Worm (Caenorhabditis elegans) whole organism, mixed stage, embryonic: Measurements from ENCODE around the gene F46B3.9.

Experiments
- bed-3 ChIP-seq: fragments of 200-800 bp; sonication (Bioruptor generic); optimal IDR thresholded peaks from 3 replicates; lab custom pipeline; 2018; ENCODE audit warnings: mild to moderate bottlenecking, missing genetic modification characterization, moderate library complexity, missing compliant biosample characterization
- blmp-1 ChIP-seq: fragments of 150-350 bp; optimal IDR thresholded peaks from 2 replicates; lab custom pipeline; 2014; ENCODE audit warnings: missing biosample characterization, missing genetic modification characterization
- ceh-43 ChIP-seq: fragments of 200-800 bp; sonication (Bioruptor generic); optimal IDR thresholded peaks from 2 replicates; lab custom pipeline; 2018; ENCODE audit warnings: mild to moderate bottlenecking, missing genetic modification characterization, moderate library complexity, missing compliant biosample characterization
- ceh-83 ChIP-seq: fragments of 200-800 bp; sonication (Bioruptor generic); optimal IDR thresholded peaks from 2 replicates; lab custom pipeline; 2018; ENCODE audit warnings: mild to moderate bottlenecking, missing genetic modification characterization, missing compliant biosample characterization
- cnd-1 ChIP-seq: fragments of 200-800 bp; sonication (Bioruptor generic); optimal IDR thresholded peaks from 2 replicates; lab custom pipeline; 2018; ENCODE audit warnings: mild to moderate bottlenecking, missing genetic modification characterization, missing compliant biosample characterization
- elt-1 ChIP-seq: sonication (generic microtip); optimal IDR thresholded peaks from 2 replicates; lab custom pipeline; 2017; ENCODE audit warnings: missing genetic modification characterization, mild to moderate bottlenecking, missing compliant biosample characterization, antibody characterized with exemption, moderate library complexity, borderline replicate concordance; ENCODE audit not compliant: insufficient read depth
- elt-3 ChIP-seq: fragments of 150-350 bp; optimal IDR thresholded peaks from 2 replicates; lab custom pipeline; 2014; ENCODE audit warnings: missing biosample characterization, missing genetic modification characterization
- flh-1 ChIP-seq: fragments of 200-800 bp; sonication (Bioruptor generic); optimal IDR thresholded peaks from 2 replicates; lab custom pipeline; 2018; ENCODE audit warnings: mild to moderate bottlenecking, missing genetic modification characterization, moderate library complexity, missing compliant biosample characterization
- ham-2 ChIP-seq: fragments of 200-800 bp; sonication (Bioruptor generic); optimal IDR thresholded peaks from 2 replicates; lab custom pipeline; 2018; ENCODE audit warnings: mild to moderate bottlenecking, missing genetic modification characterization, missing compliant biosample characterization
- lin-32 ChIP-seq: fragments of 200-800 bp; sonication (Bioruptor generic); optimal IDR thresholded peaks from 2 replicates; lab custom pipeline; 2018; ENCODE audit warnings: mild to moderate bottlenecking, missing genetic modification characterization, missing compliant biosample characterization
- mab-5 ChIP-seq: fragments of 150-350 bp; optimal IDR thresholded peaks from 2 replicates; lab custom pipeline; 2014; ENCODE audit warnings: missing biosample characterization, missing genetic modification characterization
- mls-2 ChIP-seq: sonication (generic microtip); optimal IDR thresholded peaks from 2 replicates; lab custom pipeline; 2016; ENCODE audit warnings: mild to moderate bottlenecking, missing genetic modification characterization, moderate library complexity, missing compliant biosample characterization
- nhr-12 ChIP-seq: fragments of 150-350 bp; optimal IDR thresholded peaks from 2 replicates; lab custom pipeline; 2014; ENCODE audit warnings: missing biosample characterization, missing genetic modification characterization
- nhr-2 ChIP-seq: fragments of 150-350 bp; optimal IDR thresholded peaks from 2 replicates; lab custom pipeline; 2014; ENCODE audit warnings: missing biosample characterization, missing genetic modification characterization
- nhr-28 ChIP-seq: fragments of 150-350 bp; optimal IDR thresholded peaks from 2 replicates; lab custom pipeline; 2014; ENCODE audit warnings: missing biosample characterization, missing genetic modification characterization
- nhr-76 ChIP-seq: sonication (generic microtip); optimal IDR thresholded peaks from 2 replicates; lab custom pipeline; 2017; ENCODE audit warnings: missing biosample characterization, missing genetic modification characterization
- pha-4 ChIP-seq: fragments of 150-350 bp; optimal IDR thresholded peaks from 2 replicates; lab custom pipeline; 2018; ENCODE audit warnings: missing biosample characterization, missing genetic modification reagents, missing genetic modification characterization
- sem-2 ChIP-seq: fragments of 200-800 bp; sonication (Bioruptor generic); optimal IDR thresholded peaks from 2 replicates; lab custom pipeline; 2018; ENCODE audit warnings: mild to moderate bottlenecking, missing genetic modification characterization, missing compliant biosample characterization
- snpc-4 ChIP-seq: fragments of 150-350 bp; optimal IDR thresholded peaks from 2 replicates; lab custom pipeline; 2014; ENCODE audit warnings: missing biosample characterization, missing genetic modification characterization
- sptf-1 ChIP-seq: sonication (generic microtip); optimal IDR thresholded peaks from 2 replicates; lab custom pipeline; 2017; ENCODE audit warnings: mild to moderate bottlenecking, missing genetic modification characterization, moderate library complexity, missing compliant biosample characterization
- unc-120 ChIP-seq: sonication (generic microtip); optimal IDR thresholded peaks from 2 replicates; lab custom pipeline; 2017; ENCODE audit warnings: missing genetic modification characterization, missing compliant biosample characterization; ENCODE audit not compliant: poor library complexity, severe bottlenecking
- unc-39 ChIP-seq: fragments of 150-350 bp; optimal IDR thresholded peaks from 2 replicates; lab custom pipeline; 2014; ENCODE audit warnings: missing biosample characterization, missing genetic modification characterization
- unc-62 ChIP-seq: fragments of 150-350 bp; optimal IDR thresholded peaks from 2 replicates; lab custom pipeline; 2014; ENCODE audit warnings: missing biosample characterization, missing genetic modification reagents, missing genetic modification characterization
- zip-8 ChIP-seq: fragments of 150-350 bp; optimal IDR thresholded peaks from 2 replicates; lab custom pipeline; 2014; ENCODE audit warnings: missing biosample characterization, missing genetic modification characterization
- ztf-11 ChIP-seq: fragments of 150-350 bp; optimal IDR thresholded peaks from 2 replicates; lab custom pipeline; 2014; ENCODE audit warnings: missing biosample characterization, missing genetic modification characterization

Gene F46B3.9

DNA sequence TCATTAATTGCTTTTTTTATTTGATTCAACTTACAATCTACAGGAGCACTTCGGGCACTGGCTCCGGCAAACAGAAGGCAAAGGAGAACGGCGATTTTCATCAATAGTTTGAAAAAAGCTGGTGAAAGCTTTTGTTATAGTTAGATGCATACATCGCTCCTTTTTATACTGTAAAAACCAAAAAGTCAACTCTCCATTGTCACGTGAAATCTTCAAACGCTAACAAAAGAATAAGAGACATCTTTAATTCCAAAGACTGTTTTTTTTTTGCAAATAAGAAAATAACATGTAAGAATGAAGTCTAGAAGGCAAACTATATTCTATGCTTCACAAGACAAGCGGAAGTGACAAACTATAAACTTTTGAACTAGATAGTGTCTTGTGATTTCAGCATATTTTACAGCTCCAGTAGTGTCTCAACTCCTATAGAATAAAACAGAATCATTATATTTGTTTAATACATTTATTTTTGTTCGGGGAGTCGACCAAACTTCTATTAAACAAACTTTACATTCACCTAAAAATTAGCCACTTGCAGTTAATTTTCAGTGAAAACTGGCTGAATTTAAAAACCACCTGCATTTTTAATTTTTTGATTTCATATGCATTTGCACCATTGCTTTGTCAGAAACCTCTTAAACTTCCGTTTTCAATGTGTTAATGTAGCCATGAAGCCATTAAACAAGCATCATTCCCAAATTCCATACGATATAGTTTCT lies at the start of gene F46B3.9, which contains the start of gene srz-18:
Gene F46B3.9 (minus strand): TSS at position 101 of the 719 bp plus-strand sequence.
Gene srz-18 (plus strand): TSS at position 669 of the 719 bp plus-strand sequence.
- TF ChIP-seq bed-3 (GFP tag; lab: Kevin White, UChicago) (no peak), unc-120 (no peak), flh-1 (GFP tag; lab: Kevin White, UChicago) (no peak), ceh-83 (no peak)

ce11 chrV:20670625-20671024 lies 44.7 kb upstream of the F46B3.9 start:
- TF ChIP-seq nhr-28 (tag; lab: Kevin White, UChicago) (no peak), bed-3 (GFP tag; lab: Kevin White, UChicago) (no peak), sem-2 (GFP tag; lab: Kevin White, UChicago) (peak; percentile 14)

- TF ChIP-seq cnd-1 (tag; lab: Kevin White, UChicago): no peak
- TF ChIP-seq lin-32 (GFP tag; lab: Kevin White, UChicago): no peak
- TF ChIP-seq pha-4 (tag; lab: Kevin White, UChicago): no peak
- no peak for TF ChIP-seq unc-39
- TF ChIP-seq elt-3 (tag; lab: Kevin White, UChicago): no peak
- no peak for TF ChIP-seq ztf-11
- TF ChIP-seq unc-62 (GFP tag; lab: Kevin White, UChicago): no peak
- no peak for TF ChIP-seq mab-5 (tag; lab: Kevin White, UChicago)
- no peak for TF ChIP-seq zip-8 (tag; lab: Kevin White, UChicago)
- no peak for TF ChIP-seq mls-2 (tag; lab: Kevin White, UChicago)
- no peak for TF ChIP-seq sptf-1
- TF ChIP-seq nhr-2 (tag; lab: Kevin White, UChicago): no peak
- no peak for TF ChIP-seq nhr-28 (tag; lab: Kevin White, UChicago)
- no peak for TF ChIP-seq nhr-76 (tag; lab: Kevin White, UChicago)
- TF ChIP-seq sem-2 (GFP tag; lab: Kevin White, UChicago): no peak
- TF ChIP-seq snpc-4: no peak
- TF ChIP-seq ceh-83: no peak
- TF ChIP-seq ham-2: no peak
- TF ChIP-seq elt-1 (tag; lab: Kevin White, UChicago): no peak
These were observed 41.0 kb upstream of the F46B3.9 start, which contains the start of gene mlt-11 for ce11 chrV:20666905-20667304. Gene mlt-11 (plus strand): TSS chrV:20667205.

ce11 chrV:20664930-20665329 lies 39.0 kb upstream of the F46B3.9 start:
- TF ChIP-seq blmp-1 (peak; percentile 84), zip-8 (tag; lab: Kevin White, UChicago) (peak; percentile 54), unc-120 (no peak), ceh-83 (no peak), lin-32 (GFP tag; lab: Kevin White, UChicago) (no peak)

- peak; percentile 18 for TF ChIP-seq blmp-1
- TF ChIP-seq lin-32 (GFP tag; lab: Kevin White, UChicago): no peak
- TF ChIP-seq bed-3 (GFP tag; lab: Kevin White, UChicago): no peak
These were observed 37.8 kb upstream of the F46B3.9 start for ce11 chrV:20663736-20664135.

DNA sequence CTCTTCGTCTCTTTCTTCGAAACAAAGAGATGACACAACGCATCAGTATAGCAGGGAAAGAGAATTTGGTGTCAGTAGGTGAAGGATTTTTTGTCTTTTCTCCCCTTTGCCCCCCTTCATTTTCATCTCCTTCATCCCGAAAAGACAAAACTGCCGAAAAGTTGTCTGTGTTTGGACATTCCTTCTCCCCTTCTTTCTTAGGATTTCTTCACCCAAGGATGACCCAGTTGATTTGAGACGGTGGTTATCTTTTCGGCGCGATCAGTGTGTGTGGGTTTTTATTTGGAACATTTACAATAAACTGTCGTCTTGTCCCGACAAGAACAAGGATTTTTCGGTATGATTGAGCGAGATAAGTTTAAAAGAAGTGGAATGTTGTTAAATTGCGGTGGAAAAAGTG lies 36.5 kb upstream of the F46B3.9 start:
- TF ChIP-seq nhr-2 (tag; lab: Kevin White, UChicago) (no peak), elt-1 (tag; lab: Kevin White, UChicago) (peak; percentile 25)

DNA sequence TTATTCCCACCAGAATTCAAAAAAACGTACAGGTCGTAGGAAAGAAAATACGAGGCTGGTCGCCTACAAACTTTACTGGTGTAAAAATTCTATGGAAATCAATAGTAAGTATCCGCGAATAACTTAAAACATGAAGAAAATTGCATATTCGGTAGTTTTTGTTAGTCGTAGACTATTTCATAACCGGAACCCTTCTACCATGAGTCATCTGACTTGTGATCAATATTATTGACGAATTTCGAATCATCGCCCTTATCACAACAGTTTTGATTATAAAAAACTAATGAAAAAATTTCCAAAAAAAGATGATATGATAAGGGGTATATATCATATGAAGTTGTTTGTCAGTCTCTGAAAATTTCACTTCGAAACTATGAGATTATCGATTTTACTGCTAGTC lies 34.1 kb upstream of the F46B3.9 start, which contains the start of gene W01F3.2:
Gene W01F3.2 (plus strand): TSS at position 301 of the 400 bp plus-strand sequence.
- TF ChIP-seq nhr-76 (tag; lab: Kevin White, UChicago): no peak
- TF ChIP-seq ceh-43: no peak
- TF ChIP-seq nhr-12 (tag; lab: Kevin White, UChicago): no peak
